Worm (Caenorhabditis elegans) whole organism, L1 larva: ENCODE measurements around the gene F35G2.5.
A peak's percentile ranks its signal among the peaks of the same experiment; 100 is the strongest.

Source experiments
- F16B12.6 ChIP-seq: fragments of 150-350 bp; optimal IDR thresholded peaks from 2 replicates; lab custom pipeline; 2014; ENCODE audit warnings: missing biosample characterization, missing genetic modification characterization
- Y116A8C.19 ChIP-seq: sonication (generic microtip); optimal IDR thresholded peaks from 2 replicates; lab custom pipeline; 2016; ENCODE audit warnings: missing compliant biosample characterization, missing genetic modification characterization, borderline replicate concordance
- aly-2 ChIP-seq: fragments of 150-350 bp; optimal IDR thresholded peaks from 2 replicates; lab custom pipeline; 2014; ENCODE audit warnings: missing biosample characterization, missing genetic modification characterization
- blmp-1 ChIP-seq: fragments of 150-350 bp; optimal IDR thresholded peaks from 2 replicates; lab custom pipeline; 2014; ENCODE audit warnings: missing biosample characterization, missing genetic modification characterization
- ceh-63 ChIP-seq: fragments of 200-800 bp; sonication (Bioruptor generic); optimal IDR thresholded peaks from 2 replicates; lab custom pipeline; 2018; ENCODE audit warnings: mild to moderate bottlenecking, missing genetic modification characterization, missing compliant biosample characterization
- ces-1 ChIP-seq: fragments of 150-350 bp; optimal IDR thresholded peaks from 2 replicates; lab custom pipeline; 2014; ENCODE audit warnings: missing biosample characterization, missing genetic modification reagents, missing genetic modification characterization
- dpl-1 ChIP-seq, 3 experiments: fragments of 150-350 bp in 2 of 3; sonication (generic microtip) in 1 of 3; optimal IDR thresholded peaks; 2 replicates each; lab custom pipeline; 2014 to 2017; ENCODE audit warnings: missing biosample characterization in 3 of 3, missing genetic modification characterization in 3 of 3, missing genetic modification reagents in 3 of 3
- efl-1 ChIP-seq, 4 experiments: fragments of 150-350 bp; optimal IDR thresholded peaks in 3 of 4; peaks in 1 of 4; 1 replicate in 1 of 4; 2 replicates in 3 of 4; lab custom pipeline; 2014; ENCODE audit warnings: missing biosample characterization in 2 of 4, missing genetic modification characterization in 2 of 4, missing genetic modification reagents in 2 of 4
- efl-3 ChIP-seq: fragments of 200-800 bp; sonication (Bioruptor generic); optimal IDR thresholded peaks from 2 replicates; lab custom pipeline; 2018; ENCODE audit warnings: mild to moderate bottlenecking, missing genetic modification characterization, missing compliant biosample characterization
- egl-27 ChIP-seq, 2 experiments: fragments of 150-350 bp in 1 of 2; sonication (generic microtip); optimal IDR thresholded peaks; 3 replicates each; lab custom pipeline; 2017 to 2018; ENCODE audit warnings: missing biosample characterization in 2 of 2, missing genetic modification characterization in 2 of 2, missing genetic modification reagents in 2 of 2
- elt-2 ChIP-seq: sonication (generic microtip); optimal IDR thresholded peaks from 2 replicates; lab custom pipeline; 2016; ENCODE audit warnings: missing genetic modification characterization, mild to moderate bottlenecking, inconsistent platforms, missing compliant biosample characterization, missing genetic modification reagents
- elt-3 ChIP-seq, 6 experiments: fragments of 150-350 bp in 1 of 6; sonication (generic microtip); optimal IDR thresholded peaks; 2 replicates each; lab custom pipeline; 2017 to 2018; ENCODE audit warnings: missing biosample characterization in 6 of 6, missing genetic modification characterization in 6 of 6, inconsistent platforms in 1 of 6
- ets-5 ChIP-seq: fragments of 200-800 bp; sonication (Bioruptor generic); IDR thresholded peaks from 2 replicates; pipeline ENCODE4 v1.3.6; 2022; ENCODE audit warnings: missing genetic modification characterization, missing compliant biosample characterization
- fkh-10 ChIP-seq: sonication (generic microtip); optimal IDR thresholded peaks from 2 replicates; lab custom pipeline; 2017; ENCODE audit warnings: missing biosample characterization, missing genetic modification reagents, missing genetic modification characterization
- fos-1 ChIP-seq: fragments of 150-350 bp; optimal IDR thresholded peaks from 2 replicates; lab custom pipeline; 2014; ENCODE audit warnings: missing biosample characterization, missing genetic modification characterization
- irx-1 ChIP-seq: sonication (generic microtip); optimal IDR thresholded peaks from 2 replicates; lab custom pipeline; 2016; ENCODE audit warnings: missing genetic modification characterization, missing compliant biosample characterization
- jun-1 ChIP-seq: fragments of 150-350 bp; optimal IDR thresholded peaks from 2 replicates; lab custom pipeline; 2014; ENCODE audit warnings: missing biosample characterization, missing genetic modification reagents, missing genetic modification characterization
- lin-14 ChIP-seq: fragments of 200-800 bp; sonication (Bioruptor generic); optimal IDR thresholded peaks from 2 replicates; lab custom pipeline; 2018; ENCODE audit warnings: mild to moderate bottlenecking, missing genetic modification characterization, moderate library complexity, missing compliant biosample characterization
- lin-35 ChIP-seq, 2 experiments: fragments of 150-350 bp; optimal IDR thresholded peaks; 2 replicates each; lab custom pipeline; 2014; ENCODE audit warnings: missing biosample characterization in 2 of 2, missing genetic modification characterization in 2 of 2, missing genetic modification reagents in 2 of 2
- lir-3 ChIP-seq: sonication (generic microtip); optimal IDR thresholded peaks from 2 replicates; lab custom pipeline; 2016; ENCODE audit warnings: mild to moderate bottlenecking, missing genetic modification characterization, moderate library complexity, missing compliant biosample characterization; ENCODE audit not compliant: poor library complexity
- mab-9 ChIP-seq: fragments of 200-800 bp; sonication (Bioruptor generic); IDR thresholded peaks from 2 replicates; pipeline ENCODE4 v1.3.6; 2022; ENCODE audit warnings: missing genetic modification reagents, missing genetic modification characterization, missing compliant biosample characterization
- mdl-1 ChIP-seq, 2 experiments: fragments of 150-350 bp; optimal IDR thresholded peaks; 2 replicates each; lab custom pipeline; 2014 to 2017; ENCODE audit warnings: missing biosample characterization in 2 of 2, missing genetic modification characterization in 2 of 2, inconsistent platforms in 1 of 2
- nhr-12 ChIP-seq: sonication (generic microtip); optimal IDR thresholded peaks from 2 replicates; lab custom pipeline; 2017; ENCODE audit warnings: missing biosample characterization, missing genetic modification characterization
- nhr-20 ChIP-seq: sonication (generic microtip); optimal IDR thresholded peaks from 2 replicates; lab custom pipeline; 2016; ENCODE audit warnings: mild to moderate bottlenecking, missing genetic modification characterization, missing compliant biosample characterization
- nhr-237 ChIP-seq: fragments of 150-350 bp; optimal IDR thresholded peaks from 2 replicates; lab custom pipeline; 2014; ENCODE audit warnings: missing biosample characterization, missing genetic modification characterization
- nhr-28 ChIP-seq: fragments of 150-350 bp; optimal IDR thresholded peaks from 2 replicates; lab custom pipeline; 2014; ENCODE audit warnings: missing biosample characterization, missing genetic modification characterization
- nhr-71 ChIP-seq: sonication (generic microtip); optimal IDR thresholded peaks from 2 replicates; lab custom pipeline; 2016; ENCODE audit warnings: mild to moderate bottlenecking, missing genetic modification characterization, moderate library complexity, missing compliant biosample characterization
- nhr-76 ChIP-seq: sonication (generic microtip); optimal IDR thresholded peaks from 2 replicates; lab custom pipeline; 2017; ENCODE audit warnings: missing biosample characterization, missing genetic modification characterization
- nhr-77 ChIP-seq: fragments of 150-350 bp; optimal IDR thresholded peaks from 2 replicates; lab custom pipeline; 2014; ENCODE audit warnings: missing biosample characterization, missing genetic modification characterization
- nhr-85 ChIP-seq: sonication (generic microtip); peaks from one replicate; lab custom pipeline; 2016; ENCODE audit warnings: missing genetic modification characterization, inconsistent platforms, missing compliant biosample characterization
- nhr-90 ChIP-seq: sonication (generic microtip); optimal IDR thresholded peaks from 2 replicates; lab custom pipeline; 2016; ENCODE audit warnings: mild to moderate bottlenecking, missing genetic modification characterization, missing compliant biosample characterization; ENCODE audit not compliant: poor library complexity
- rnt-1 ChIP-seq: sonication (generic microtip); optimal IDR thresholded peaks from 2 replicates; lab custom pipeline; 2016; ENCODE audit warnings: mild to moderate bottlenecking, missing genetic modification characterization, moderate library complexity, missing compliant biosample characterization
- skn-1 ChIP-seq: fragments of 150-350 bp; optimal IDR thresholded peaks from 2 replicates; lab custom pipeline; 2014; ENCODE audit warnings: missing biosample characterization, missing genetic modification characterization
- sox-4 ChIP-seq: sonication (generic microtip); optimal IDR thresholded peaks from 2 replicates; lab custom pipeline; 2016; ENCODE audit warnings: missing genetic modification characterization, missing compliant biosample characterization
- swsn-7 ChIP-seq: sonication (generic microtip); optimal IDR thresholded peaks from 2 replicates; lab custom pipeline; 2016; ENCODE audit warnings: missing genetic modification characterization, missing compliant biosample characterization
- tbx-2 ChIP-seq: sonication (generic microtip); optimal IDR thresholded peaks from 2 replicates; lab custom pipeline; 2016; ENCODE audit warnings: missing genetic modification characterization, missing compliant biosample characterization
- unc-30 ChIP-seq: sonication (generic microtip); optimal IDR thresholded peaks from 2 replicates; lab custom pipeline; 2017; ENCODE audit warnings: missing biosample characterization, missing genetic modification characterization
- unc-98 ChIP-seq: fragments of 200-800 bp; sonication (Bioruptor generic); IDR thresholded peaks from 2 replicates; pipeline ENCODE4 v1.3.6; 2022; ENCODE audit warnings: missing genetic modification characterization, missing compliant biosample characterization
- xbp-1 ChIP-seq: sonication (generic microtip); optimal IDR thresholded peaks from 2 replicates; lab custom pipeline; 2016; ENCODE audit warnings: missing genetic modification characterization, missing compliant biosample characterization
- ztf-4 ChIP-seq: fragments of 150-350 bp; optimal IDR thresholded peaks from 2 replicates; lab custom pipeline; 2014; ENCODE audit warnings: missing biosample characterization, missing genetic modification characterization

F35G2.5 gene

DNA sequence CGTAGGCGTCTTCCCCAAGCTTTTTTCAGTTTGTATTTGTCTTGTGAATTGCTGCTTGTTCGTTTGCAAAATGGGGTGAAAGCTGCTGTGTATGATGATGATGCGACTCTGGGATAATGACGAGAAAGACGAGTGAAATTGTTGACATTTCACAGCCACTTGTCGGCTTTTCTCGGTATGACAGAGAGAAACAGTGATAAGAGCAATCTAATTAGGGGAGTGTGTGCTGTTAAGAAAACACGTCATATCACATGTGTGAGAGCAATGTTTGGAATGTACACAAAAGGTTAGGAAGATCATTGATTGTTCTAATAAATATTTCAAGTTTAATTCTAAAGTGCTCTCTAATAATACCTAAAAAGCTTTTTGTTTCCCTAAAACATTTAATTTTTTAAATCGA is 21.7 kb upstream of the F35G2.5 start:
- TF ChIP-seq nhr-237 (tag; lab: Kevin White, UChicago) (no peak), xbp-1 (tag; lab: Kevin White, UChicago) (no peak), lin-35 (GFP tag; optimal IDR thresholded peaks at IDR 0.05; lab: Kevin White, UChicago) (peak in 1 of 2 experiments; percentile 5), elt-2 (tag; lab: Kevin White, UChicago) (peak; percentile 71), jun-1 (tag; lab: Kevin White, UChicago) (peak; percentile 2), nhr-71 (tag; lab: Kevin White, UChicago) (peak; percentile 18), efl-1 (optimal IDR thresholded peaks at IDR 0.05; lab: Kevin White, UChicago) (no peak), efl-1 (GFP tag; optimal IDR thresholded peaks at IDR 0.05 in 1 of 2; lab: Kevin White, UChicago) (peak in 1 of 2 experiments; percentile 16)

DNA sequence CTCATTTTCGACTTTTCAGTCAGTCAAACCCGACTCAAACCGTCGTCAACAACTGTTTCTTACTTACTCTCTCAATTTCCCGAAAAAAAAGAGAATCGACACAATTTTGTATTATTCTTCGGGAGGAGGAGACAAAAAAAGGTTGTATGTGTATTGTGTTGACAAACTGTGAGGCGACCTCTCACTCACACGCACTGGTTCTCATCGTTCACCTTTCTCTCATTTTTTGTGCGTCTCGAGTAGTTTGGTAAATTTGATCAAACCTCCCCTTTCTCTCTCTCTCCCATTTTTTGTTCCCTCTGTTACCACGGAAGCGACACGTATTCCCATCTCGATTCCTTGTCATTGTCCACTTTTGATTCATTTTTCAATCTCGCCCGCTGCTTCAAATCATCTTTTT is 20.6 kb upstream of the F35G2.5 start:
- TF ChIP-seq F16B12.6 (tag; lab: Kevin White, UChicago) (no peak), lin-14 (GFP tag; lab: Kevin White, UChicago) (peak; percentile 68), Y116A8C.19 (tag; lab: Kevin White, UChicago) (no peak), mab-9 (GFP tag; lab: Robert Waterston, UW) (no peak), ztf-4 (tag; lab: Kevin White, UChicago) (no peak), unc-30 (no peak), efl-1 (optimal IDR thresholded peaks at IDR 0.05; lab: Kevin White, UChicago) (no peak), efl-1 (GFP tag; optimal IDR thresholded peaks at IDR 0.05 in 1 of 2; lab: Kevin White, UChicago) (peak in 1 of 2 experiments; percentile 55), nhr-76 (no peak), nhr-77 (tag; lab: Kevin White, UChicago) (peak; percentile 32), tbx-2 (tag; lab: Kevin White, UChicago) (peak; percentile 36), swsn-7 (no peak)

DNA sequence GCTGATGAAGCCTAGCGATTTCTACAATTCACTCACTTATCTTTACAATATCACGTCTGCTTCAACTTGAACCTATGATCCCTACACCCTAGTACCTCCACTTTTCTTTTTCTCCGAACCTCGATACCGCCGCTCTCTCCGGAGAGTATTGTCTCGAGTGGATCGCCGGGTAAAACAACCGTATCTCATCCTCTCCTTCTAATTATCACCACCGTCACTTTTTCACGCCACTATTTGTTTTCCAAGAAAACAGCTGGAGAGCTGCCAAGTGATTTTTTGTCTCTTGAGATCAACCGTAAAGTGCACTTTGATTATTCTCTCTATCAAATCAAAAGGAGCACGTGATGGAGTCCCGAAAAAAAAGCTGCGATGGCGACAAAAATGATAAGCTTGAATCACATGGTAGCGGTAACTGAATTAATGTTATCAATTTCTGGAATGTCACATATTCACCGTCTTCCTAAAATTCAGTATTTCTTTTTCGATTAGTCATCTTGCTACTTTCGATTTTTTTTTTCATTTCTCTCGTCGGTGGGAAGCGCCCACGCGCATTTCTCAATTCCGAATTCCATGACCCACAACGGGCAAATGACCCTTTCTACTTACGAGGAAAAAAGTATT is 19.8 kb upstream of the F35G2.5 start:
- TF ChIP-seq nhr-85 (tag; lab: Kevin White, UChicago) (no peak), ces-1 (GFP tag; lab: Kevin White, UChicago) (no peak), fos-1 (tag; lab: Kevin White, UChicago) (no peak), efl-3 (no peak), mdl-1 (tag; optimal IDR thresholded peaks at IDR 0.05; lab: Kevin White, UChicago) (peak in 1 of 2 experiments; percentile 12), nhr-90 (peak; percentile 34), unc-98 (GFP tag; lab: Robert Waterston, UW) (no peak), lir-3 (tag; lab: Kevin White, UChicago) (no peak), lin-35 (GFP tag; optimal IDR thresholded peaks at IDR 0.05; lab: Kevin White, UChicago) (peak in 1 of 2 experiments; percentile 32), ets-5 (GFP tag; lab: Robert Waterston, UW) (no peak), dpl-1 (GFP tag; optimal IDR thresholded peaks at IDR 0.05; lab: Kevin White, UChicago) (no peak), elt-3 (tag; optimal IDR thresholded peaks at IDR 0.05; lab: Kevin White, UChicago) (no peak), F16B12.6 (tag; lab: Kevin White, UChicago) (no peak), nhr-76 (no peak), efl-1 (optimal IDR thresholded peaks at IDR 0.05; lab: Kevin White, UChicago) (no peak), efl-1 (GFP tag; optimal IDR thresholded peaks at IDR 0.05 in 1 of 2; lab: Kevin White, UChicago) (peak in 1 of 2 experiments; percentile 58), nhr-20 (tag; lab: Kevin White, UChicago) (no peak), mab-9 (GFP tag; lab: Robert Waterston, UW) (no peak), swsn-7 (no peak), nhr-28 (tag; lab: Kevin White, UChicago) (no peak), irx-1 (tag; lab: Kevin White, UChicago) (no peak), elt-2 (tag; lab: Kevin White, UChicago) (peak; percentile 82), egl-27 (tag; optimal IDR thresholded peaks at IDR 0.05; lab: Kevin White, UChicago) (peak in 1 of 2 experiments; percentile 5), nhr-71 (tag; lab: Kevin White, UChicago) (peak; percentile 6), tbx-2 (tag; lab: Kevin White, UChicago) (peak; percentile 12), aly-2 (tag; lab: Kevin White, UChicago) (no peak), sox-4 (tag; lab: Kevin White, UChicago) (no peak), rnt-1 (tag; lab: Kevin White, UChicago) (no peak), fkh-10 (GFP tag; lab: Kevin White, UChicago) (no peak), nhr-12 (no peak), nhr-77 (tag; lab: Kevin White, UChicago) (peak; percentile 66), blmp-1 (tag; lab: Kevin White, UChicago) (peak; percentile 73), skn-1 (tag; lab: Kevin White, UChicago) (no peak), ceh-63 (no peak)
